Fruit fly (Drosophila melanogaster) whole organism, larva: ENCODE results near the gene Cp7Fc.

Source experiments
- noc ChIP-seq: fragments of 200-800 bp; sonication (Bioruptor generic); optimal IDR thresholded peaks from 3 replicates; lab custom pipeline; 2019; ENCODE audit warnings: missing biosample characterization, mild to moderate bottlenecking, missing genetic modification characterization, moderate library complexity

Cp7Fc gene

dm6 chrX:8518025-8518661, 41.2 kb downstream of the Cp7Fc start:
- no peak for TF ChIP-seq noc

dm6 chrX:8520517-8520916, 43.6 kb downstream of the Cp7Fc start:
- no peak for TF ChIP-seq noc

- no peak for TF ChIP-seq noc
Observed at dm6 chrX:8521492-8521891, 44.6 kb downstream of the Cp7Fc start.

DNA sequence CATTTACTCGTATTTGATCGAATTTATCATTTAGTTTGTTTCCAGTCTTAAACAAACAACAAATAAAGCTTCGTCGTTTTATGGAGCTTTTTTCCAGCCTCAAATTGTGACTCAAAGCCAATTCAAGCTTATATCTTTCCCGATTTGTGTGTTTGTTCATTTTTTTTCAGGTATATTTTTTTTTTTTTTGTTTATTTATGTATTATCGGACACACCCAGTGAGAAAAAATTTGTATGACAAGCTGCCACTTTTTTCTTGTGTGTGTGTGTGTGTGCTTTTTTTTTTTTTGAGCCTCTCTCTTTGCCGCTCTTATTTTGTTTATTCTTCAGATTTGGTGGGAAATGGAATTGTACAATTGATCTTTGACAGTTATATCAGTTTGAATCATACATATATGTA, 45.6 kb downstream of the Cp7Fc start:
- no peak for TF ChIP-seq noc

DNA sequence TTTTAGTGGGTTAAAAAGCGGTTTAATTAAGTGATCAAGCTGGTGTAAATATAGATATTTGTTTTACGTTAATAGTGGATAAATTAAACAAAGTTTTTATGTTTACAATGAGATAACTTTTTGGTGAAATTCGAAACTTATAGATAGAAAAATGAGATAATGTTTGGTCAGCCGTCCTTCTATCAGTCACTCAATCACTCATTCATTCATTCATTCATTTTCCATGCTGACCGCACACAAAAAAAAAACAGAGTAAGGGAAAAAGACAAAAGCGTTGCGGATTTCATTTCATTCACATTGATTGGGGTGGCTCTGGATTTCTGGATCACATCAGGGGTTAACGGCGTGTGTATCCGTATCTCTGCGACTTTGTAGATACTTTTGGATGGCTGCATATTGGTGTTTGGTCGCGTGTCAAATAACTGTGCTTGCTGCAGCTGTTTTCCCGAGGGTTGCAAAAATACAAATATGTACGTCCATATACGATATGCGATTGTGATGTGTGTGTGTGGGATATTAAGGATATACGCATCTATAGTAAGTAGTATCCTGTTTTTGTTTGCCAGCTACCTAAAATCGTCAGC, 46.7 kb downstream of the Cp7Fc start:
- TF ChIP-seq noc = no peak
